Worm (Caenorhabditis elegans) whole organism, L3 larva: Measurements from ENCODE around the gene sre-29.

Source experiments
- nhr-77 ChIP-seq: fragments of 150-350 bp; optimal IDR thresholded peaks from 2 replicates; lab custom pipeline; 2014; ENCODE audit warnings: missing biosample characterization, missing genetic modification characterization
- zag-1 ChIP-seq: fragments of 150-350 bp; optimal IDR thresholded peaks from 2 replicates; lab custom pipeline; 2014; ENCODE audit warnings: missing biosample characterization, missing genetic modification characterization

- no peak for TF ChIP-seq nhr-77 (tag; lab: Kevin White, UChicago)
- no peak for TF ChIP-seq zag-1
Measured at ce11 chrII:12353816-12354215, 47.9 kb downstream of the sre-29 start.
